Worm (Caenorhabditis elegans) whole organism, early embryonic: ENCODE data around the gene unc-84.

Experiments used
- ama-1 ChIP-seq: fragments of 150-350 bp; optimal IDR thresholded peaks from 2 replicates; lab custom pipeline; 2014
- ets-7 ChIP-seq: sonication (generic microtip); optimal IDR thresholded peaks from 2 replicates; lab custom pipeline; 2016; ENCODE audit warnings: missing genotype, missing genetic modification characterization, missing compliant biosample characterization
- hmbx-1 ChIP-seq: sonication (generic microtip); optimal IDR thresholded peaks from 2 replicates; lab custom pipeline; 2016; ENCODE audit warnings: mild to moderate bottlenecking, missing genetic modification characterization, missing compliant biosample characterization
- hnd-1 ChIP-seq: sonication (generic microtip); optimal IDR thresholded peaks from 2 replicates; lab custom pipeline; 2016; ENCODE audit warnings: missing genetic modification characterization, missing compliant biosample characterization
- pes-1 ChIP-seq: fragments of 200-800 bp; sonication (Bioruptor generic); IDR thresholded peaks from 2 replicates; pipeline ENCODE4 v1.3.6; 2022; ENCODE audit warnings: missing genetic modification reagents, missing genetic modification characterization, missing compliant biosample characterization

DNA sequence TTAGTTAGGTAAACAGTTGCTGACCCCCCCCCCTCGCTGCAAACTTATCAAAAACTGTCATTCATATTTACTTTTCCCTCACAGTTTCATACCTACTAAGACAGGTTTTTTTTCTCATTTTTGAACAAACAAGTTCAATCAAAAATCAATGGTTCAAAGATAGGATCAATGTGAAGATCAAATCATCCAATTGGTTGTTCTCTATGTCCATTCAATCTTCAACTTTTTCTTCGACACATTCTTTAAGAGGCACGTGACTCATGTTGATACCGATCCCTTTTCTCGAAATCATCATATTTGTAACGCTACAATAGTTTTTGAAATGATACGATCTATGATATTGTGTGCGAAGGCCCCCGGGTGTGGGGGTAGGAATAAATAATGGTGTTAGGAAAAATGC, 44.9 kb upstream of the unc-84 start:
- TF ChIP-seq hnd-1 (tag; lab: Kevin White, UChicago) (no peak), pes-1 (GFP tag; lab: Robert Waterston, UW) (no peak), ama-1 (no peak), ets-7 (tag; lab: Kevin White, UChicago) (no peak), hmbx-1 (tag; lab: Kevin White, UChicago) (no peak)
